Worm (Caenorhabditis elegans) whole organism, young adult: Measurements from ENCODE around the gene vamp-8.

Source experiments
- B0035.1 ChIP-seq: sonication (generic microtip); optimal IDR thresholded peaks from 2 replicates; lab custom pipeline; 2016; ENCODE audit warnings: missing genetic modification characterization, mild to moderate bottlenecking, missing compliant biosample characterization, missing genotype, missing genetic modification reagents
- C17E4.6 ChIP-seq: fragments of 200-800 bp; sonication (Bioruptor generic); IDR thresholded peaks from 2 replicates; pipeline ENCODE4 v1.3.6; 2022; ENCODE audit warnings: missing genetic modification reagents, missing genetic modification characterization, missing compliant biosample characterization
- F10E7.11 ChIP-seq: sonication (generic microtip); optimal IDR thresholded peaks from 2 replicates; lab custom pipeline; 2017; ENCODE audit warnings: mild to moderate bottlenecking, missing genetic modification characterization, moderate library complexity, missing compliant biosample characterization
- F22D6.2 ChIP-seq: sonication (generic microtip); optimal IDR thresholded peaks from 2 replicates; lab custom pipeline; 2016; ENCODE audit warnings: mild to moderate bottlenecking, missing genetic modification characterization, missing compliant biosample characterization
- F23B12.7 ChIP-seq: sonication (generic microtip); optimal IDR thresholded peaks from 2 replicates; lab custom pipeline; 2017; ENCODE audit warnings: missing genetic modification characterization, mild to moderate bottlenecking, missing compliant biosample characterization, antibody characterized with exemption, moderate library complexity; ENCODE audit not compliant: insufficient read depth
- F39B2.1 ChIP-seq: fragments of 200-800 bp; sonication (Bioruptor generic); IDR thresholded peaks from 2 replicates; pipeline ENCODE4 v1.3.6; 2022; ENCODE audit warnings: missing genetic modification reagents, missing genetic modification characterization, missing compliant biosample characterization
- F55B11.4 ChIP-seq: sonication (generic microtip); optimal IDR thresholded peaks from 2 replicates; lab custom pipeline; 2016; ENCODE audit warnings: missing compliant biosample characterization, missing genetic modification characterization, borderline replicate concordance; ENCODE audit not compliant: insufficient read depth
- F57C9.4 ChIP-seq: sonication (generic microtip); optimal IDR thresholded peaks from 2 replicates; lab custom pipeline; 2017; ENCODE audit warnings: mild to moderate bottlenecking, missing genetic modification characterization, missing compliant biosample characterization
- Y53F4B.3 ChIP-seq: fragments of 200-800 bp; sonication (Bioruptor generic); IDR thresholded peaks from 2 replicates; pipeline ENCODE4 v1.3.6; 2022; ENCODE audit warnings: missing genetic modification reagents, missing genetic modification characterization, missing compliant biosample characterization
- Y56A3A.18 ChIP-seq: fragments of 200-800 bp; sonication (Bioruptor generic); IDR thresholded peaks from 2 replicates; pipeline ENCODE4 v1.3.6; 2022; ENCODE audit warnings: missing genetic modification reagents, missing genetic modification characterization, missing compliant biosample characterization
- Y95B8A.8 ChIP-seq: fragments of 200-800 bp; sonication (Bioruptor generic); IDR thresholded peaks from 2 replicates; pipeline ENCODE4 v1.3.6; 2022; ENCODE audit warnings: missing genetic modification reagents, missing genetic modification characterization, missing compliant biosample characterization
- aptf-3 ChIP-seq: fragments of 200-800 bp; sonication (Bioruptor generic); IDR thresholded peaks from 2 replicates; pipeline ENCODE4 v1.3.6; 2022; ENCODE audit warnings: missing genetic modification characterization, missing compliant biosample characterization
- athp-1 ChIP-seq: sonication (generic microtip); optimal IDR thresholded peaks from 2 replicates; lab custom pipeline; 2017; ENCODE audit warnings: mild to moderate bottlenecking, missing genetic modification characterization, missing compliant biosample characterization
- attf-5 ChIP-seq: fragments of 200-800 bp; sonication (Bioruptor generic); optimal IDR thresholded peaks from 2 replicates; lab custom pipeline; 2018; ENCODE audit warnings: mild to moderate bottlenecking, missing genetic modification characterization, missing compliant biosample characterization
- ccch-3 ChIP-seq: fragments of 200-800 bp; sonication (Bioruptor generic); optimal IDR thresholded peaks from 2 replicates; lab custom pipeline; 2018; ENCODE audit warnings: mild to moderate bottlenecking, missing genetic modification characterization, missing compliant biosample characterization
- cebp-2 ChIP-seq: fragments of 200-800 bp; sonication (Bioruptor generic); IDR thresholded peaks from 2 replicates; pipeline ENCODE4 v1.3.6; 2022; ENCODE audit warnings: missing genetic modification characterization, missing compliant biosample characterization
- ceh-27 ChIP-seq: fragments of 200-800 bp; sonication (Bioruptor generic); optimal IDR thresholded peaks from 2 replicates; lab custom pipeline; 2018; ENCODE audit warnings: mild to moderate bottlenecking, missing genetic modification characterization, moderate library complexity, missing compliant biosample characterization
- ceh-91 ChIP-seq: fragments of 200-800 bp; sonication (Bioruptor generic); IDR thresholded peaks from 2 replicates; pipeline ENCODE4 v1.3.6; 2022; ENCODE audit warnings: missing genetic modification reagents, missing genetic modification characterization, missing compliant biosample characterization
- chd-7 ChIP-seq: sonication (generic microtip); optimal IDR thresholded peaks from 2 replicates; lab custom pipeline; 2016; ENCODE audit warnings: mild to moderate bottlenecking, missing genetic modification characterization, moderate library complexity, missing compliant biosample characterization
- die-1 ChIP-seq: sonication (generic microtip); optimal IDR thresholded peaks from 2 replicates; lab custom pipeline; 2016; ENCODE audit warnings: missing genotype, mild to moderate bottlenecking, missing genetic modification characterization, missing compliant biosample characterization
- dox-1 ChIP-seq: fragments of 200-800 bp; sonication (Bioruptor generic); IDR thresholded peaks from 2 replicates; pipeline ENCODE4 v1.3.6; 2022; ENCODE audit warnings: missing genetic modification reagents, missing genetic modification characterization, missing compliant biosample characterization
- ekl-4 ChIP-seq: fragments of 200-800 bp; sonication (Bioruptor generic); IDR thresholded peaks from 2 replicates; pipeline ENCODE4 v1.3.6; 2022; ENCODE audit warnings: missing genetic modification reagents, missing genetic modification characterization, missing compliant biosample characterization
- fkh-3 ChIP-seq: sonication (generic microtip); optimal IDR thresholded peaks from 2 replicates; lab custom pipeline; 2016; ENCODE audit warnings: mild to moderate bottlenecking, missing genetic modification characterization, missing compliant biosample characterization
- him-1 ChIP-seq: sonication (generic microtip); optimal IDR thresholded peaks from 2 replicates; lab custom pipeline; 2016; ENCODE audit warnings: missing genotype, missing genetic modification reagents, missing genetic modification characterization, missing compliant biosample characterization
- hlh-26 ChIP-seq: fragments of 200-800 bp; sonication (Bioruptor generic); conservative IDR thresholded peaks from 2 replicates; pipeline ENCODE4 v1.3.6; 2022; ENCODE audit warnings: missing genetic modification reagents, missing genetic modification characterization, missing compliant biosample characterization
- hmg-1.2 ChIP-seq: fragments of 200-800 bp; sonication (Bioruptor generic); IDR thresholded peaks from 2 replicates; pipeline ENCODE4 v1.3.6; 2022; ENCODE audit warnings: missing genetic modification reagents, missing genetic modification characterization, missing compliant biosample characterization
- let-607 ChIP-seq, 2 experiments: fragments of 200-800 bp in 1 of 2; sonication (Bioruptor generic) in 1 of 2; sonication (generic microtip) in 1 of 2; optimal IDR thresholded peaks; 2 replicates each; lab custom pipeline; 2016 to 2018; ENCODE audit warnings: mild to moderate bottlenecking in 2 of 2, missing compliant biosample characterization in 2 of 2, missing genetic modification characterization in 2 of 2, moderate library complexity in 2 of 2, missing genotype in 1 of 2
- lin-54 ChIP-seq: fragments of 200-800 bp; sonication (Bioruptor generic); optimal IDR thresholded peaks from 2 replicates; lab custom pipeline; 2018; ENCODE audit warnings: mild to moderate bottlenecking, missing genetic modification characterization, missing compliant biosample characterization
- lir-1 ChIP-seq: fragments of 200-800 bp; sonication (Bioruptor generic); conservative IDR thresholded peaks from 2 replicates; pipeline ENCODE4 v1.3.6; 2022; ENCODE audit warnings: missing genetic modification reagents, missing genetic modification characterization, missing compliant biosample characterization
- madf-8 ChIP-seq: fragments of 200-800 bp; sonication (Bioruptor generic); conservative IDR thresholded peaks from 2 replicates; pipeline ENCODE4 v1.3.6; 2022; ENCODE audit warnings: missing genetic modification reagents, missing genetic modification characterization, missing compliant biosample characterization
- mes-4 ChIP-seq: sonication (generic microtip); optimal IDR thresholded peaks from 2 replicates; lab custom pipeline; 2016; ENCODE audit warnings: missing genotype, missing genetic modification characterization, missing compliant biosample characterization
- nfyb-1 ChIP-seq: fragments of 200-800 bp; sonication (Bioruptor generic); IDR thresholded peaks from 2 replicates; pipeline ENCODE4 v1.3.6; 2022; ENCODE audit warnings: missing genetic modification reagents, missing genetic modification characterization, missing compliant biosample characterization
- nhr-120 ChIP-seq: fragments of 200-800 bp; sonication (Bioruptor generic); IDR thresholded peaks from 2 replicates; pipeline ENCODE4 v1.3.6; 2022; ENCODE audit warnings: missing genetic modification characterization, missing compliant biosample characterization
- rcor-1 ChIP-seq: fragments of 200-800 bp; sonication (Bioruptor generic); IDR thresholded peaks from 2 replicates; pipeline ENCODE4 v1.3.6; 2022; ENCODE audit warnings: missing genetic modification reagents, missing genetic modification characterization, missing compliant biosample characterization
- rec-8 ChIP-seq, 2 experiments: sonication (generic microtip); optimal IDR thresholded peaks; 2 replicates each; lab custom pipeline; 2016; ENCODE audit warnings: mild to moderate bottlenecking in 2 of 2, missing genetic modification characterization in 2 of 2, missing genetic modification reagents in 2 of 2, missing genotype in 2 of 2, missing biosample characterization in 1 of 2, missing compliant biosample characterization in 1 of 2, moderate library complexity in 1 of 2
- sea-2 ChIP-seq: fragments of 200-800 bp; sonication (Bioruptor generic); IDR thresholded peaks from 2 replicates; pipeline ENCODE4 v1.3.6; 2022; ENCODE audit warnings: missing genetic modification characterization, missing compliant biosample characterization
- snpc-4 ChIP-seq, 5 experiments: fragments of 150-350 bp in 1 of 5; sonication (generic microtip) in 4 of 5; optimal IDR thresholded peaks; 2 replicates each; lab custom pipeline; 2014 to 2018; ENCODE audit warnings: missing genetic modification characterization in 5 of 5, missing biosample characterization in 3 of 5, antibody characterized with exemption in 2 of 5, mild to moderate bottlenecking in 2 of 5, missing compliant biosample characterization in 2 of 5, missing genotype in 2 of 5, moderate library complexity in 2 of 5, missing genetic modification reagents in 1 of 5
- tbp1 ChIP-seq: fragments of 200-800 bp; sonication (Bioruptor generic); optimal IDR thresholded peaks from 2 replicates; lab custom pipeline; 2018; ENCODE audit warnings: mild to moderate bottlenecking, missing genetic modification characterization, missing compliant biosample characterization
- tlf-1 ChIP-seq: fragments of 200-800 bp; sonication (Bioruptor generic); optimal IDR thresholded peaks from 2 replicates; lab custom pipeline; 2018; ENCODE audit warnings: mild to moderate bottlenecking, missing genetic modification characterization, missing compliant biosample characterization
- unc-62 ChIP-seq: fragments of 150-350 bp; optimal IDR thresholded peaks from 2 replicates; lab custom pipeline; 2014; ENCODE audit warnings: missing biosample characterization, missing genetic modification reagents, missing genetic modification characterization
- ztf-22 ChIP-seq: fragments of 200-800 bp; sonication (Bioruptor generic); optimal IDR thresholded peaks from 2 replicates; lab custom pipeline; 2018; ENCODE audit warnings: mild to moderate bottlenecking, missing genetic modification characterization, moderate library complexity, missing compliant biosample characterization
- ztf-25 ChIP-seq: fragments of 200-800 bp; sonication (Bioruptor generic); IDR thresholded peaks from 2 replicates; pipeline ENCODE4 v1.3.6; 2022; ENCODE audit warnings: missing genetic modification reagents, missing genetic modification characterization, missing compliant biosample characterization
- ztf-3 ChIP-seq: fragments of 200-800 bp; sonication (Bioruptor generic); optimal IDR thresholded peaks from 2 replicates; lab custom pipeline; 2018; ENCODE audit warnings: mild to moderate bottlenecking, missing genetic modification characterization, missing compliant biosample characterization

The vamp-8 gene

DNA sequence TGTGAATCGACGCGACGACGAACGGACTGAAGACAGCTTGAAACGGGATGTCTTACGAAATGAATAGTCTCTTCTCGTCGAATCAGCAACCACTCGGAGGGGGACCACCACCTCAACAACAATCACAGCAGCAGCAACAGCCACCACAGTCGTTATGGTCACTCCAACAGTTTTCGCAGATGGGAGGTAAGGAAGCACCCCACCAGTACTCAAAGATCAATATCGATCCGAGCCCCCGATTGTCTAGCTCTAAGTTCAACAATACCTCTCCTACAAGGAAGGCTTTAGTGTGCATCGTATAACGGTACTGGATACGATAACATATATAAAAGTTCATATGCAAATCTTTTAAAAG lies 23.1 kb upstream of the vamp-8 start:
- no peak for TF ChIP-seq madf-8 (GFP tag; lab: Robert Waterston, UW)
- no peak for TF ChIP-seq ztf-25 (GFP tag; lab: Robert Waterston, UW)
- no peak for TF ChIP-seq B0035.1 (tag; lab: Kevin White, UChicago)
- TF ChIP-seq F57C9.4 (tag; lab: Kevin White, UChicago), result no peak
- TF ChIP-seq cebp-2 (GFP tag; lab: Robert Waterston, UW), result 0 out of 2 replicates have a peak, but pooled peaks have one; percentile 68

DNA sequence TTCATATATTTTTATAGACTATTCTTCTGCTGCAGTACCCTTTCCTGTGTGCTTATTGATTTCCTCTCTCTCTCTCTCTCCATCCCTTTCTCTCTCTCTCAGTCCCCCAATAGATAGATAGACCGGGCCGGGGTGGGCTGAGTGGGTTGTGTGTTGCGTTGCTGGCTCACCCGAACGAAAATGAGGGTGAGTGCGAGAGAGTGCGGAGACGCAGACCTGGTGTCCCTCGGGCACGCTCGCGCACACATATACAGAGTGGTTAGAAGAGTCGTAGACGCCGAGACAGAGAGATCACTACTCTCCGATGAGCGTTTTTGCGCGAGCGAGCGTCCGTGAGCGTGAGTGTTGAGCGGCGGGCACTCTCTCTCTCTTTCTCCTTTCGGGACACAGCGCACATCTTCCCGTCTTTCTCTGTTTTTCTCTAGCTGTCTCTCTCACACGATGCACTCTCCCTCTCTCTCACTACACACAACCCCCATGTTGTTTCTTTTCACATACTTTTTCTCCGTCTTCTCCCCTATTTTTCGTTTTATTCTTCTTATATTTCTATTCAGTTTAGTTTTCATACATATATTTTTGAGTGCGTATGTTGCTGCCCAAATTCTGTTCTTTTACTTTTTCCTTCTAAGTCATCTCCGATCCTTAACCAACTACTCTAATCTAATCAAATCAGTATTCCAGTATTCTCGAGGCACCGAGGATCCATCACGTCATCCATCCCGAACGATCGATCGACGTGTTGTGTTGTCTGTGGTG lies 22.6 kb upstream of the vamp-8 start, which contains the start of gene lin-66:
Gene lin-66 (plus strand): TSS at position 672 of the 756 bp plus-strand sequence.
- TF ChIP-seq him-1 (tag; lab: Kevin White, UChicago) (no peak), cebp-2 (GFP tag; lab: Robert Waterston, UW) (peak; percentile 93), ekl-4 (GFP tag; lab: Robert Waterston, UW) (peak; percentile 84), ceh-27 (GFP tag; lab: Kevin White, UChicago) (peak; percentile 93), ztf-22 (GFP tag; lab: Kevin White, UChicago) (peak; percentile 33), unc-62 (GFP tag; lab: Kevin White, UChicago) (no peak), rec-8 (tag; optimal IDR thresholded peaks at IDR 0.05; lab: Kevin White, UChicago) (peak in 1 of 2 experiments; percentile 28), chd-7 (tag; lab: Kevin White, UChicago) (peak; percentile 85), F10E7.11 (tag; lab: Kevin White, UChicago) (no peak), madf-8 (GFP tag; lab: Robert Waterston, UW) (no peak), ccch-3 (no peak), lir-1 (GFP tag; lab: Robert Waterston, UW) (peak; percentile 94), aptf-3 (GFP tag; lab: Robert Waterston, UW) (0 out of 2 replicates have a peak, but pooled peaks have one; percentile 44), let-607 (tag; optimal IDR thresholded peaks at IDR 0.05; lab: Kevin White, UChicago) (peak in 1 of 2 experiments; percentile 36), ceh-91 (GFP tag; lab: Robert Waterston, UW) (no peak), rcor-1 (GFP tag; lab: Robert Waterston, UW) (peak; percentile 44; the same call in 1 of the 2 replicates), dox-1 (GFP tag; lab: Robert Waterston, UW) (peak; percentile 86), Y56A3A.18 (GFP tag; lab: Robert Waterston, UW) (peak; percentile 18; the same call in 1 of the 2 replicates), F57C9.4 (tag; lab: Kevin White, UChicago) (no peak), F39B2.1 (GFP tag; lab: Robert Waterston, UW) (no peak), Y95B8A.8 (GFP tag; lab: Robert Waterston, UW) (no peak), sea-2 (GFP tag; lab: Robert Waterston, UW) (0 out of 2 replicates have a peak, but pooled peaks have one; percentile 23), nfyb-1 (GFP tag; lab: Robert Waterston, UW) (peak; percentile 90), snpc-4 (GFP tag; optimal IDR thresholded peaks at IDR 0.05; lab: Kevin White, UChicago) (no peak), snpc-4 (tag; optimal IDR thresholded peaks at IDR 0.05; lab: Kevin White, UChicago) (peak; percentile 37 to 84 (median 72)), attf-5 (peak; percentile 94), tbp1 (GFP tag; lab: Kevin White, UChicago) (peak; percentile 53), Y53F4B.3 (GFP tag; lab: Robert Waterston, UW) (no peak), tlf-1 (GFP tag; lab: Kevin White, UChicago) (peak; percentile 65), athp-1 (tag; lab: Kevin White, UChicago) (peak; percentile 84), F23B12.7 (peak; percentile 43), nhr-120 (GFP tag; lab: Robert Waterston, UW) (no peak), F55B11.4 (tag; lab: Kevin White, UChicago) (no peak), hlh-26 (GFP tag; lab: Robert Waterston, UW) (no peak), B0035.1 (tag; lab: Kevin White, UChicago) (peak; percentile 64), die-1 (tag; lab: Kevin White, UChicago) (peak; percentile 74), hmg-1.2 (GFP tag; lab: Robert Waterston, UW) (peak; percentile 85), ztf-3 (GFP tag; lab: Kevin White, UChicago) (peak; percentile 75), fkh-3 (no peak), C17E4.6 (GFP tag; lab: Robert Waterston, UW) (peak; percentile 38; the same call in 1 of the 2 replicates), F22D6.2 (tag; lab: Kevin White, UChicago) (peak; percentile 46), mes-4 (tag; lab: Kevin White, UChicago) (no peak), lin-54 (GFP tag; lab: Kevin White, UChicago) (peak; percentile 58)
